Worm (Caenorhabditis elegans): Measurements from ENCODE around the gene C25D7.5.

ce11 chrV:15004800-15005199 is 47.6 kb upstream of the C25D7.5 start, which contains the start of gene hrde-2:
- TF ChIP-seq jun-1 (tag; optimal IDR thresholded peaks at IDR 0.05) (no peak), mdl-1 (tag; optimal IDR thresholded peaks at IDR 0.05) (no peak), efl-1 (optimal IDR thresholded peaks at IDR 0.05) (no peak), efl-1 (GFP tag; optimal IDR thresholded peaks at IDR 0.05 in 1 of 2) (no peak), mep-1 (tag; optimal IDR thresholded peaks at IDR 0.05) (no peak), egl-13 (tag; optimal IDR thresholded peaks at IDR 0.05) (no peak), fos-1 (tag; optimal IDR thresholded peaks at IDR 0.05) (no peak)

All from whole organism, L1 larva.